Fruit fly (Drosophila melanogaster) whole organism, embryonic: ENCODE data around the gene CG10492.

Experiments
- Aef1 ChIP-seq: fragments of 200-800 bp; sonication (Bioruptor generic); IDR thresholded peaks from 3 replicates; pipeline ENCODE4 v1.3.6; 2022; ENCODE audit warnings: missing biosample characterization, missing genetic modification characterization
- CG10979 ChIP-seq: fragments of 200-800 bp; sonication (Bioruptor generic); optimal IDR thresholded peaks from 2 replicates; lab custom pipeline; 2018; ENCODE audit warnings: missing biosample characterization, mild to moderate bottlenecking, missing genetic modification characterization, moderate library complexity
- CG11723 ChIP-seq: fragments of 200-800 bp; sonication (Bioruptor generic); optimal IDR thresholded peaks from 2 replicates; lab custom pipeline; 2017; ENCODE audit warnings: missing biosample characterization, mild to moderate bottlenecking, missing genetic modification characterization
- CG12391 ChIP-seq: fragments of 200-800 bp; sonication (Bioruptor generic); optimal IDR thresholded peaks from 3 replicates; lab custom pipeline; 2018; ENCODE audit warnings: missing biosample characterization, mild to moderate bottlenecking, missing genetic modification characterization, moderate library complexity
- CG12659 ChIP-seq: fragments of 200-800 bp; sonication (Bioruptor generic); optimal IDR thresholded peaks from 3 replicates; lab custom pipeline; 2017; ENCODE audit warnings: mild to moderate bottlenecking, missing biosample characterization, missing genetic modification reagents, missing genetic modification characterization
- CG12769 ChIP-seq: fragments of 200-800 bp; sonication (Bioruptor generic); optimal IDR thresholded peaks from 2 replicates; lab custom pipeline; 2019; ENCODE audit warnings: missing biosample characterization, mild to moderate bottlenecking, missing genetic modification characterization, moderate library complexity
- CG13123 ChIP-seq: fragments of 200-800 bp; sonication (Bioruptor generic); optimal IDR thresholded peaks from 2 replicates; lab custom pipeline; 2016; ENCODE audit warnings: missing biosample characterization, missing genetic modification characterization
- CG14441 ChIP-seq: fragments of 200-800 bp; sonication (Bioruptor generic); IDR thresholded peaks from 2 replicates; pipeline ENCODE4 v1.3.6; 2022; ENCODE audit warnings: missing biosample characterization, missing genetic modification characterization
- CG15696 ChIP-seq: fragments of 200-800 bp; sonication (Bioruptor generic); optimal IDR thresholded peaks from 2 replicates; lab custom pipeline; 2019; ENCODE audit warnings: missing biosample characterization, mild to moderate bottlenecking, missing genetic modification characterization, moderate library complexity
- CG17612 ChIP-seq: fragments of 200-800 bp; sonication (Bioruptor generic); IDR thresholded peaks from 2 replicates; pipeline ENCODE4 v1.3.6; 2022; ENCODE audit warnings: missing biosample characterization, missing genetic modification characterization
- CG17829 ChIP-seq: fragments of 200-800 bp; optimal IDR thresholded peaks from 2 replicates; lab custom pipeline; 2019; ENCODE audit warnings: missing biosample characterization, mild to moderate bottlenecking, missing genetic modification characterization, moderate library complexity
- CG2199 ChIP-seq: fragments of 200-800 bp; sonication (Bioruptor generic); IDR thresholded peaks from 3 replicates; pipeline ENCODE4 v1.3.6; 2022; ENCODE audit warnings: missing biosample characterization, missing genetic modification characterization
- CG2875 ChIP-seq: fragments of 200-800 bp; sonication (Bioruptor generic); optimal IDR thresholded peaks from 2 replicates; lab custom pipeline; 2017; ENCODE audit warnings: missing biosample characterization, mild to moderate bottlenecking, missing genetic modification characterization, missing genetic modification reagents
- CG30020 ChIP-seq: fragments of 200-800 bp; optimal IDR thresholded peaks from 2 replicates; lab custom pipeline; 2019; ENCODE audit warnings: missing biosample characterization, mild to moderate bottlenecking, missing genetic modification characterization, moderate library complexity
- CG31388 ChIP-seq: fragments of 200-800 bp; sonication (Bioruptor generic); optimal IDR thresholded peaks from 2 replicates; lab custom pipeline; 2016; ENCODE audit warnings: missing biosample characterization, missing genetic modification characterization
- CG3163 ChIP-seq: fragments of 200-800 bp; sonication (Bioruptor generic); optimal IDR thresholded peaks from 3 replicates; lab custom pipeline; 2016; ENCODE audit warnings: missing biosample characterization, missing genetic modification characterization
- CG34376 ChIP-seq: fragments of 200-800 bp; sonication (Bioruptor generic); optimal IDR thresholded peaks from 2 replicates; lab custom pipeline; 2018; ENCODE audit warnings: missing biosample characterization, mild to moderate bottlenecking, missing genetic modification characterization
- CG3847 ChIP-seq: fragments of 200-800 bp; sonication (Bioruptor generic); IDR thresholded peaks from 2 replicates; pipeline ENCODE4 v1.3.6; 2022; ENCODE audit warnings: missing biosample characterization, missing genetic modification characterization
- CG6765 ChIP-seq: fragments of 200-800 bp; sonication (Bioruptor generic); optimal IDR thresholded peaks from 3 replicates; lab custom pipeline; 2017; ENCODE audit warnings: missing biosample characterization, mild to moderate bottlenecking, missing genetic modification characterization
- CG7271 ChIP-seq: fragments of 200-800 bp; sonication (Bioruptor generic); optimal IDR thresholded peaks from 2 replicates; lab custom pipeline; 2018; ENCODE audit warnings: missing biosample characterization, mild to moderate bottlenecking, missing genetic modification characterization, moderate library complexity
- CG7928 ChIP-seq: fragments of 200-800 bp; sonication (Bioruptor generic); optimal IDR thresholded peaks from 2 replicates; lab custom pipeline; 2017; ENCODE audit warnings: missing biosample characterization, mild to moderate bottlenecking, missing genetic modification characterization
- CG9797 ChIP-seq: fragments of 200-800 bp; sonication (Bioruptor generic); optimal IDR thresholded peaks from 3 replicates; lab custom pipeline; 2018; ENCODE audit warnings: missing biosample characterization, mild to moderate bottlenecking, missing genetic modification characterization
- Deaf1 ChIP-seq: fragments of 200-800 bp; optimal IDR thresholded peaks from 3 replicates; lab custom pipeline; 2019; ENCODE audit warnings: missing biosample characterization, mild to moderate bottlenecking, missing genetic modification characterization, moderate library complexity
- ERR ChIP-seq: fragments of 200-800 bp; sonication (Bioruptor generic); optimal IDR thresholded peaks from 2 replicates; lab custom pipeline; 2016; ENCODE audit warnings: missing biosample characterization, missing genetic modification characterization
- Fer3 ChIP-seq: fragments of 200-800 bp; sonication (Bioruptor generic); optimal IDR thresholded peaks from 2 replicates; lab custom pipeline; 2018; ENCODE audit warnings: missing biosample characterization, mild to moderate bottlenecking, missing genetic modification characterization, moderate library complexity
- GATAe ChIP-seq: fragments of 200-800 bp; sonication (Bioruptor generic); conservative IDR thresholded peaks from 2 replicates; pipeline ENCODE4 v1.3.6; 2022; ENCODE audit warnings: missing biosample characterization, missing genetic modification characterization
- HLHmδ ChIP-seq: fragments of 200-800 bp; sonication (Bioruptor generic); optimal IDR thresholded peaks from 2 replicates; lab custom pipeline; 2018; ENCODE audit warnings: missing biosample characterization, mild to moderate bottlenecking, missing genetic modification characterization, moderate library complexity
- Hey ChIP-seq: fragments of 200-800 bp; sonication (Bioruptor generic); optimal IDR thresholded peaks from 3 replicates; lab custom pipeline; 2018; ENCODE audit warnings: missing biosample characterization, mild to moderate bottlenecking, missing genetic modification characterization
- Hmr ChIP-seq: fragments of 200-800 bp; sonication (Bioruptor generic); optimal IDR thresholded peaks from 3 replicates; lab custom pipeline; 2017; ENCODE audit warnings: mild to moderate bottlenecking, missing biosample characterization, missing genetic modification reagents, missing genetic modification characterization
- Lhr ChIP-seq: fragments of 200-800 bp; sonication (Bioruptor generic); optimal IDR thresholded peaks from 3 replicates; lab custom pipeline; 2017; ENCODE audit warnings: mild to moderate bottlenecking, missing biosample characterization, missing genetic modification reagents, missing genetic modification characterization
- MBD-R2 ChIP-seq: fragments of 200-800 bp; sonication (Bioruptor generic); IDR thresholded peaks from 2 replicates; pipeline ENCODE4 v1.3.6; 2022; ENCODE audit warnings: missing biosample characterization, missing genetic modification characterization
- Sry-δ ChIP-seq: fragments of 200-800 bp; sonication (Bioruptor generic); optimal IDR thresholded peaks from 2 replicates; lab custom pipeline; 2016; ENCODE audit warnings: missing biosample characterization, missing genetic modification characterization
- Xrp1 ChIP-seq: fragments of 200-800 bp; sonication (Bioruptor generic); IDR thresholded peaks from 2 replicates; pipeline ENCODE4 v1.3.6; 2022; ENCODE audit warnings: missing biosample characterization, missing genetic modification characterization
- ap ChIP-seq: fragments of 200-800 bp; sonication (Bioruptor generic); IDR thresholded peaks from 2 replicates; pipeline ENCODE4 v1.3.6; 2022; ENCODE audit warnings: missing biosample characterization, missing genetic modification characterization
- az2 ChIP-seq: fragments of 200-800 bp; sonication (Bioruptor generic); optimal IDR thresholded peaks from 3 replicates; lab custom pipeline; 2016; ENCODE audit warnings: missing biosample characterization, missing genetic modification characterization
- bab2 ChIP-seq: fragments of 200-800 bp; sonication (Bioruptor generic); optimal IDR thresholded peaks from 2 replicates; lab custom pipeline; 2016; ENCODE audit warnings: missing biosample characterization, missing genetic modification characterization
- chm ChIP-seq: fragments of 200-800 bp; sonication (Bioruptor generic); IDR thresholded peaks from 2 replicates; pipeline ENCODE4 v1.3.6; 2022; ENCODE audit warnings: missing biosample characterization, missing genetic modification characterization
- dmrt99B ChIP-seq: fragments of 200-800 bp; sonication (Bioruptor generic); optimal IDR thresholded peaks from 2 replicates; lab custom pipeline; 2018; ENCODE audit warnings: missing biosample characterization, mild to moderate bottlenecking, missing genetic modification characterization, moderate library complexity
- fu2 ChIP-seq: fragments of 200-800 bp; sonication (Bioruptor generic); optimal IDR thresholded peaks from 2 replicates; lab custom pipeline; 2016; ENCODE audit warnings: missing biosample characterization, missing genetic modification characterization
- klu ChIP-seq: fragments of 200-800 bp; sonication (Bioruptor generic); IDR thresholded peaks from 2 replicates; pipeline ENCODE4 v1.3.6; 2022; ENCODE audit warnings: missing biosample characterization, missing genetic modification characterization
- kni ChIP-seq: fragments of 200-800 bp; sonication (Bioruptor generic); optimal IDR thresholded peaks from 3 replicates; lab custom pipeline; 2017; ENCODE audit warnings: mild to moderate bottlenecking, missing biosample characterization, missing genetic modification reagents, missing genetic modification characterization
- p53 ChIP-seq: fragments of 200-800 bp; sonication (Bioruptor generic); optimal IDR thresholded peaks from 2 replicates; lab custom pipeline; 2016; ENCODE audit warnings: missing biosample characterization, missing genetic modification characterization
- pan ChIP-seq, 4 experiments: fragments of >200 bp in 3 of 4; fragments of 200-800 bp in 1 of 4; sonication (Bioruptor generic) in 1 of 4; optimal IDR thresholded peaks in 3 of 4; IDR thresholded peaks in 1 of 4; 2 replicates each; pipeline versions ENCODE4 v1.3.6 to Lab custom; 2017 to 2022; ENCODE audit warnings: missing biosample characterization in 2 of 4, missing genetic modification characterization in 2 of 4, mixed read lengths in 1 of 4
- row ChIP-seq: fragments of 200-800 bp; sonication (Bioruptor generic); IDR thresholded peaks from 3 replicates; pipeline ENCODE4 v1.3.6; 2022; ENCODE audit warnings: missing biosample characterization, missing genetic modification characterization
- scrt ChIP-seq: fragments of 200-800 bp; sonication (Bioruptor generic); optimal IDR thresholded peaks from 2 replicates; lab custom pipeline; 2018; ENCODE audit warnings: missing biosample characterization, mild to moderate bottlenecking, missing genetic modification characterization, moderate library complexity
- sens ChIP-seq: fragments of 200-800 bp; sonication (Bioruptor generic); peaks from one replicate; lab custom pipeline; 2016; ENCODE audit warnings: missing biosample characterization, missing genetic modification characterization
- sisA ChIP-seq: fragments of 200-800 bp; sonication (Bioruptor generic); IDR thresholded peaks from 2 replicates; pipeline ENCODE4 v1.3.6; 2022; ENCODE audit warnings: missing biosample characterization, missing genetic modification characterization
- tap ChIP-seq: fragments of 200-800 bp; optimal IDR thresholded peaks from 3 replicates; lab custom pipeline; 2019; ENCODE audit warnings: missing biosample characterization, mild to moderate bottlenecking, missing genetic modification characterization, moderate library complexity
- unpg ChIP-seq: fragments of 200-800 bp; sonication (Bioruptor generic); optimal IDR thresholded peaks from 3 replicates; lab custom pipeline; 2018; ENCODE audit warnings: missing biosample characterization, mild to moderate bottlenecking, missing genetic modification characterization, moderate library complexity
- vvl ChIP-seq: fragments of 200-800 bp; sonication (Bioruptor generic); IDR thresholded peaks from 2 replicates; pipeline ENCODE4 v1.3.6; 2022; ENCODE audit warnings: missing biosample characterization, missing genetic modification characterization
- yki ChIP-seq: fragments of >200 bp; optimal IDR thresholded peaks from 3 replicates; lab custom pipeline; 2018

The CG10492 gene

DNA sequence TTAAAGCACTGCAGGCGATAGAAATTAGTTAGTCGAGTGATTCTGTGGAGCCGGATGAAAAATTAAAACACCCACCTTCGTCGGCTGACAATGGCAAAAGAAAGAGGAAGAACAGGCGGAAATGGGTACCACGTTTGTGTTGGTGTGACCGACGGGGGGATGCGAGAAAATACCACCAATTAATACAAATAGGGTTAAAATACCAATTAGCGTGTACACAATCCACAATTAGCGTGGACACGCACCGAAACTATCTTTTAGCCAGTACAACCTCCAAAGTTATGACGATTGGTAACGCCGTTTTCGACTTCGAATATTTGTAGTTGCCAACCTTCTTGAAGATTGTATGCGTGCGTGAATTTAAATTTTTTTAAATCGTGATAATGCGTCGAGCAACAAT, 44.7 kb upstream of the CG10492 start, which contains the start of gene RpL30 (continued):
- TF ChIP-seq CG10979 (tag; lab: Kevin White, UChicago) (peak; percentile 80), Sry-δ (GFP tag; lab: Kevin White, UChicago) (peak; percentile 82), kni (GFP tag; lab: Kevin White, UChicago) (peak; percentile 89), chm (GFP tag; lab: Robert Waterston, UW) (peak; percentile 96), CG30020 (peak; percentile 60), CG17612 (GFP tag; lab: Robert Waterston, UW) (peak; percentile 74; the same call in 1 of the 2 replicates), fu2 (GFP tag; lab: Kevin White, UChicago) (peak; percentile 77), CG9797 (GFP tag; lab: Kevin White, UChicago) (peak; percentile 100), CG3847 (GFP tag; lab: Robert Waterston, UW) (peak; percentile 96), dmrt99B (tag; lab: Kevin White, UChicago) (peak; percentile 76), sisA (GFP tag; lab: Robert Waterston, UW) (peak; percentile 56), tap (tag; lab: Kevin White, UChicago) (peak; percentile 77), Lhr (GFP tag; lab: Kevin White, UChicago) (peak; percentile 99), row (GFP tag; lab: Robert Waterston, UW) (peak; percentile 60), CG14441 (GFP tag; lab: Robert Waterston, UW) (peak; percentile 64), klu (GFP tag; lab: Robert Waterston, UW) (no peak; the same call in 1 of the 2 replicates), CG12391 (peak; percentile 90), MBD-R2 (peak; percentile 77), unpg (GFP tag; lab: Kevin White, UChicago) (peak; percentile 90), CG11723 (GFP tag; lab: Kevin White, UChicago) (peak; percentile 89), yki (lab: Kevin White, UChicago) (no peak), Deaf1 (peak; percentile 60), CG34376 (GFP tag; lab: Kevin White, UChicago) (peak; percentile 98), Hey (peak; percentile 84), Xrp1 (GFP tag; lab: Robert Waterston, UW) (peak; percentile 11), CG31388 (GFP tag; lab: Kevin White, UChicago) (peak; percentile 33), pan (optimal IDR thresholded peaks at IDR 0.05; lab: Kevin White, UChicago) (no peak), pan (GFP tag; optimal IDR thresholded peaks at IDR 0.05 in 1 of 2, IDR thresholded peaks at IDR 0.05 in 1 of 2) (peak in 1 of 2 experiments; percentile 85), scrt (GFP tag; lab: Kevin White, UChicago) (peak; percentile 92), ERR (GFP tag; lab: Kevin White, UChicago) (peak; percentile 80), CG2199 (GFP tag; lab: Robert Waterston, UW) (peak; percentile 86), Aef1 (GFP tag; lab: Robert Waterston, UW) (peak; percentile 60), CG17829 (tag; lab: Kevin White, UChicago) (peak; percentile 90), CG15696 (tag; lab: Kevin White, UChicago) (peak; percentile 59), HLHmδ (GFP tag; lab: Kevin White, UChicago) (peak; percentile 99), CG7928 (GFP tag; lab: Kevin White, UChicago) (peak; percentile 75), ap (GFP tag; lab: Robert Waterston, UW) (peak; percentile 61; the same call in 1 of the 2 replicates), CG6765 (GFP tag; lab: Kevin White, UChicago) (peak; percentile 97), CG3163 (GFP tag; lab: Kevin White, UChicago) (peak; percentile 82), Hmr (GFP tag; lab: Kevin White, UChicago) (peak; percentile 99), sens (GFP tag; lab: Kevin White, UChicago) (peak; percentile 97), vvl (GFP tag; lab: Robert Waterston, UW) (peak; percentile 97), CG7271 (tag; lab: Kevin White, UChicago) (peak; percentile 95), p53 (GFP tag; lab: Kevin White, UChicago) (peak; percentile 93), CG13123 (GFP tag; lab: Kevin White, UChicago) (peak; percentile 82), CG12659 (GFP tag; lab: Kevin White, UChicago) (peak; percentile 96), Fer3 (tag; lab: Kevin White, UChicago) (peak; percentile 92), bab2 (GFP tag; lab: Kevin White, UChicago) (peak; percentile 69), GATAe (peak; percentile 68; the same call in 1 of the 2 replicates), az2 (GFP tag; lab: Kevin White, UChicago) (peak; percentile 79), CG2875 (GFP tag; lab: Kevin White, UChicago) (peak; percentile 92), CG12769 (tag; lab: Kevin White, UChicago) (peak; percentile 94)
